Worm (Caenorhabditis elegans) whole organism, L2 larva: Measurements from ENCODE around the gene Y46G5A.36.

Experiments
- C34F6.9 ChIP-seq: fragments of 150-350 bp; optimal IDR thresholded peaks from 2 replicates; lab custom pipeline; 2014; ENCODE audit warnings: missing biosample characterization, missing genetic modification characterization
- F13H6.1 ChIP-seq: sonication (generic microtip); optimal IDR thresholded peaks from 2 replicates; lab custom pipeline; 2016; ENCODE audit warnings: missing genetic modification characterization, missing compliant biosample characterization
- R02D3.7 ChIP-seq: fragments of 150-350 bp; optimal IDR thresholded peaks from 2 replicates; lab custom pipeline; 2014; ENCODE audit warnings: missing biosample characterization, missing genetic modification characterization
- Y55F3AM.14 ChIP-seq: fragments of 200-800 bp; sonication (Bioruptor generic); optimal IDR thresholded peaks from 2 replicates; lab custom pipeline; 2018; ENCODE audit warnings: mild to moderate bottlenecking, missing genetic modification characterization, missing compliant biosample characterization
- alr-1 ChIP-seq: fragments of 150-350 bp; optimal IDR thresholded peaks from 2 replicates; lab custom pipeline; 2014; ENCODE audit warnings: missing biosample characterization, missing genetic modification characterization
- aly-2 ChIP-seq: fragments of 150-350 bp; optimal IDR thresholded peaks from 2 replicates; lab custom pipeline; 2014; ENCODE audit warnings: missing biosample characterization, missing genetic modification characterization
- ama-1 ChIP-seq: fragments of 150-350 bp; optimal IDR thresholded peaks from 2 replicates; lab custom pipeline; 2018; ENCODE audit warnings: inconsistent platforms
- ceh-16 ChIP-seq: fragments of 150-350 bp; optimal IDR thresholded peaks from 2 replicates; lab custom pipeline; 2014; ENCODE audit warnings: missing biosample characterization, missing genetic modification characterization
- crh-2 ChIP-seq: sonication (generic microtip); optimal IDR thresholded peaks from 2 replicates; lab custom pipeline; 2017; ENCODE audit warnings: missing biosample characterization, missing genetic modification characterization
- dmd-4 ChIP-seq: sonication (generic microtip); optimal IDR thresholded peaks from 2 replicates; lab custom pipeline; 2017; ENCODE audit warnings: missing biosample characterization, missing genetic modification characterization
- elt-1 ChIP-seq: fragments of 150-350 bp; optimal IDR thresholded peaks from 2 replicates; lab custom pipeline; 2014; ENCODE audit warnings: missing biosample characterization, missing genetic modification characterization
- elt-3 ChIP-seq: sonication (generic microtip); optimal IDR thresholded peaks from 2 replicates; lab custom pipeline; 2017; ENCODE audit warnings: missing biosample characterization, missing genetic modification characterization
- fos-1 ChIP-seq: fragments of 150-350 bp; optimal IDR thresholded peaks from 2 replicates; lab custom pipeline; 2014; ENCODE audit warnings: missing biosample characterization, missing genetic modification characterization
- gmeb-1 ChIP-seq: fragments of 150-350 bp; optimal IDR thresholded peaks from 2 replicates; lab custom pipeline; 2014; ENCODE audit warnings: missing biosample characterization, missing genetic modification characterization
- lin-11 ChIP-seq: fragments of 150-350 bp; sonication (generic microtip); optimal IDR thresholded peaks from 2 replicates; lab custom pipeline; 2014; ENCODE audit warnings: missing biosample characterization, missing genetic modification characterization, inconsistent platforms, mixed read lengths
- lin-39 ChIP-seq: fragments of 150-350 bp; optimal IDR thresholded peaks from 2 replicates; lab custom pipeline; 2014; ENCODE audit warnings: missing biosample characterization, missing genetic modification reagents, missing genetic modification characterization
- mab-5 ChIP-seq: fragments of 150-350 bp; optimal IDR thresholded peaks from 2 replicates; lab custom pipeline; 2014; ENCODE audit warnings: missing biosample characterization, missing genetic modification characterization
- mdl-1 ChIP-seq, 2 experiments: fragments of 150-350 bp in 1 of 2; sonication (generic microtip) in 1 of 2; optimal IDR thresholded peaks; 2 replicates each; lab custom pipeline; 2017; ENCODE audit warnings: missing biosample characterization in 2 of 2, missing genetic modification characterization in 2 of 2
- nhr-10 ChIP-seq: sonication (generic microtip); optimal IDR thresholded peaks from 2 replicates; lab custom pipeline; 2017; ENCODE audit warnings: missing biosample characterization, missing genetic modification characterization
- nhr-12 ChIP-seq: fragments of 150-350 bp; optimal IDR thresholded peaks from 2 replicates; lab custom pipeline; 2014; ENCODE audit warnings: missing biosample characterization, missing genetic modification characterization
- nhr-129 ChIP-seq: fragments of 150-350 bp; optimal IDR thresholded peaks from 2 replicates; lab custom pipeline; 2014; ENCODE audit warnings: missing biosample characterization, missing genetic modification characterization
- nhr-21 ChIP-seq: fragments of 150-350 bp; optimal IDR thresholded peaks from 2 replicates; lab custom pipeline; 2014; ENCODE audit warnings: missing biosample characterization, missing genetic modification characterization
- nhr-23 ChIP-seq: fragments of 150-350 bp; optimal IDR thresholded peaks from 2 replicates; lab custom pipeline; 2014; ENCODE audit warnings: missing biosample characterization, missing genetic modification reagents, missing genetic modification characterization
- peb-1 ChIP-seq: fragments of 150-350 bp; optimal IDR thresholded peaks from 2 replicates; lab custom pipeline; 2014; ENCODE audit warnings: missing biosample characterization, missing genetic modification characterization
- sem-4 ChIP-seq: fragments of 150-350 bp; optimal IDR thresholded peaks from 2 replicates; lab custom pipeline; 2014; ENCODE audit warnings: missing biosample characterization, missing genetic modification reagents, missing genetic modification characterization
- unc-39 ChIP-seq: fragments of 150-350 bp; optimal IDR thresholded peaks from 2 replicates; lab custom pipeline; 2014; ENCODE audit warnings: missing biosample characterization, missing genetic modification characterization
- unc-62 ChIP-seq: fragments of 150-350 bp; optimal IDR thresholded peaks from 2 replicates; lab custom pipeline; 2014; ENCODE audit warnings: missing biosample characterization, missing genetic modification reagents, missing genetic modification characterization
- zag-1 ChIP-seq: fragments of 150-350 bp; optimal IDR thresholded peaks from 2 replicates; lab custom pipeline; 2014; ENCODE audit warnings: missing biosample characterization, missing genetic modification characterization
- ztf-1 ChIP-seq: fragments of 200-800 bp; sonication (Bioruptor generic); conservative IDR thresholded peaks from 2 replicates; pipeline ENCODE4 v1.3.6; 2022; ENCODE audit warnings: missing genetic modification characterization, missing compliant biosample characterization
- ztf-11 ChIP-seq: sonication (generic microtip); optimal IDR thresholded peaks from 2 replicates; lab custom pipeline; 2017; ENCODE audit warnings: missing biosample characterization, missing genetic modification characterization

The Y46G5A.36 gene

DNA sequence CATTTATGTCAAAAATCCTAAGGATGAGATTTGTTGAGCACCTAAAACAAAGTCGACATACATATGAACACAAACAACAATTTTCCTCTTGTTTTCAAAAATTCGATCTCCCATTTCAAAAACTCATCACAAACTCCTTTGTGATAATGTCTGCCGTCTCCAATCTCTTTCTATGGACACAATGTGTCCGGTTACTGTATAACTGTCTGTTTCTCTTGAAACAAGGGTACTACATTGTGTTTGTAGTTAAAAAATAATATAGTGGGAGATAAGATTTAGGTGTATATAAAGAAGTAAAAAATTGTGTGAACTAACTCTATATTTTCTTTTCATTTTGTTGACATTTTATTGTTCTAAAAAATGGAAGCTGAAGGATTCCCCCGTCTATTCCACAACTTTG is 6.9 kb downstream of the Y46G5A.36 start, which contains the start of gene bcmo-1:
TSS of gene bcmo-1 (plus strand) at position 330 of the 400 bp plus-strand sequence.
- TF ChIP-seq ztf-11 (tag; lab: Kevin White, UChicago), result no peak
- TF ChIP-seq nhr-23 (tag; lab: Kevin White, UChicago), result no peak
- no peak for TF ChIP-seq elt-3
- TF ChIP-seq, all 48 proteins: peak for 0

ce11 chrII:12840057-12840456 is 16.6 kb downstream of the Y46G5A.36 start, which contains the start of gene lgc-35:
Gene lgc-35 (minus strand): TSS chrII:12840157.
- no peak for TF ChIP-seq lin-11
- TF ChIP-seq F13H6.1 (tag; lab: Kevin White, UChicago), result no peak

ce11 chrII:12847736-12848135 is 24.3 kb downstream of the Y46G5A.36 start, which contains the start of gene pes-10:
Gene pes-10 (minus strand): TSS chrII:12847836.
- TF ChIP-seq nhr-12, result no peak
- no peak for TF ChIP-seq C34F6.9
- TF ChIP-seq alr-1 (tag; lab: Kevin White, UChicago), result no peak
- TF ChIP-seq ztf-1 (GFP tag; lab: Robert Waterston, UW), result no peak
- TF ChIP-seq peb-1, result no peak
- TF ChIP-seq aly-2 (tag; lab: Kevin White, UChicago), result no peak
- TF ChIP-seq, all 48 proteins: peak for 0

DNA sequence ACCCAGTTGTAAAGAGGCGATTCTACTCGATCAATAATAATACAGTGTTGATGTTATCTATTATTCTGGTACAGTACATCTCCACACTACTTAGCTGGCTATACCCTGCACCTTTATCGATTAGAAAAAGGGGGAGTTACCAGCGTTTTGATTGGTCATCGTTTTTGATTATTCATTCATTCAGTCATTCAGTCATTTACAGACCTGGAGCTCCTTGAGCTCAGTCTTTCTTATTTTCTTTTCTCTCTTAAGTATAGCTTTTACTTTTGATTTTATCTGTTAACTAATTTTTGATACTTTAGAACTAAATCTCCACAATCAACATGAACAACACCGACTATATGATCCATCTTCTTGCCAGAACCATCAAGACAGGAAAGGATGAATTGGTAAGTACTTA is 26.6 kb downstream of the Y46G5A.36 start, which contains the start of gene Y46G5A.28:
TSS of gene Y46G5A.28 (plus strand) at position 301 of the 400 bp plus-strand sequence.
- TF ChIP-seq lin-11, result no peak
- TF ChIP-seq, all 48 proteins: peak for 0

ce11 chrII:12855900-12856299 is 32.4 kb downstream of the Y46G5A.36 start, which contains the start of gene Y46G5A.29:
Gene Y46G5A.29 (plus strand): TSS chrII:12856200.
- TF ChIP-seq zag-1 (tag; lab: Kevin White, UChicago) (no peak), Y55F3AM.14 (GFP tag; lab: Kevin White, UChicago) (no peak), gmeb-1 (tag; lab: Kevin White, UChicago) (no peak), aly-2 (tag; lab: Kevin White, UChicago) (no peak), nhr-12 (no peak), lin-39 (no peak), F13H6.1 (tag; lab: Kevin White, UChicago) (no peak), ztf-1 (GFP tag; lab: Robert Waterston, UW) (no peak), elt-3 (no peak), fos-1 (tag; lab: Kevin White, UChicago) (no peak), nhr-129 (no peak), dmd-4 (no peak), elt-1 (tag; lab: Kevin White, UChicago) (no peak), nhr-21 (tag; lab: Kevin White, UChicago) (no peak), nhr-10 (tag; lab: Kevin White, UChicago) (no peak), ama-1 (lab: Kevin White, UChicago) (no peak), mab-5 (tag; lab: Kevin White, UChicago) (no peak), unc-39 (tag; lab: Kevin White, UChicago) (no peak), unc-62 (GFP tag; lab: Kevin White, UChicago) (no peak)

DNA sequence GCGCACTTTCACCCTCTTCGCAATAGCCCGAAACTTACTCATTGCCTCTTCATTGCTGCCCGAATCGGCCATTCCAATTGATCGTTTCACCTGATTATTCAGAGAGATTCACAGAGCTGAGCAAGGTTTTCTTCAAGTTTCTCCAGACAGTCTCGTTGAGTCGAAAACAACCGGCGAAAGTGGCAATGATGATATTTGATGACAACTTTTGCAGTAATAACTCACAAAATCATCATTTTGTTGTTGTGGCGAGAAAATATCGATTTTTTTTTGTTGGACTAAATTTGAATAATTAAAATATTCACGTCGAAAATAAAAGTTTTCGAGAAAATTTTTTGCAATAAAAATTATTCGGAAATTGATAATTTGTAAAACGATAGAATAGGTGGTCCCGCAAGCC is 42.1 kb downstream of the Y46G5A.36 start, which contains the start of gene snf-5:
TSS of gene snf-5 (minus strand) at position 182 of the 400 bp plus-strand sequence.
- TF ChIP-seq sem-4 (tag; lab: Kevin White, UChicago) (no peak), nhr-12 (no peak), lin-11 (no peak), mdl-1 (tag; optimal IDR thresholded peaks at IDR 0.05; lab: Kevin White, UChicago) (no peak), lin-39 (no peak), ceh-16 (tag; lab: Kevin White, UChicago) (no peak), crh-2 (tag; lab: Kevin White, UChicago) (no peak), peb-1 (no peak), Y55F3AM.14 (GFP tag; lab: Kevin White, UChicago) (no peak), R02D3.7 (tag; lab: Kevin White, UChicago) (no peak)
- TF ChIP-seq, all 48 proteins: peak for 0

ce11 chrII:12866079-12866478 is 42.6 kb downstream of the Y46G5A.36 start:
- TF ChIP-seq mdl-1 (tag; optimal IDR thresholded peaks at IDR 0.05; lab: Kevin White, UChicago) (no peak), fos-1 (tag; lab: Kevin White, UChicago) (no peak), ztf-1 (GFP tag; lab: Robert Waterston, UW) (no peak), nhr-23 (tag; lab: Kevin White, UChicago) (no peak)
